Fruit fly (Drosophila melanogaster) whole organism, embryonic: ENCODE measurements around the gene CG18281.

ENCODE experiments used
- Bgb ChIP-seq: fragments of 200-800 bp; sonication (Bioruptor generic); IDR thresholded peaks from 2 replicates; pipeline ENCODE4 v1.3.6; 2022; ENCODE audit warnings: missing biosample characterization, missing genetic modification characterization; ENCODE audit not compliant: partially characterized antibody
- CG11695 ChIP-seq: fragments of 200-800 bp; sonication (Bioruptor generic); IDR thresholded peaks from 3 replicates; pipeline ENCODE4 v1.3.6; 2022; ENCODE audit warnings: missing biosample characterization, missing genetic modification characterization
- CG17802 ChIP-seq: fragments of 200-800 bp; sonication (Bioruptor generic); optimal IDR thresholded peaks from 2 replicates; lab custom pipeline; 2018; ENCODE audit warnings: missing biosample characterization, mild to moderate bottlenecking, missing genetic modification characterization, moderate library complexity
- CG2678 ChIP-seq: fragments of 200-800 bp; sonication (Bioruptor generic); optimal IDR thresholded peaks from 3 replicates; lab custom pipeline; 2019; ENCODE audit warnings: missing biosample characterization, mild to moderate bottlenecking, missing genetic modification characterization, moderate library complexity
- CG31224 ChIP-seq: fragments of 200-800 bp; sonication (Bioruptor generic); IDR thresholded peaks from 2 replicates; pipeline ENCODE4 v1.3.6; 2022; ENCODE audit warnings: missing biosample characterization, missing genetic modification characterization
- CG5180 ChIP-seq: fragments of 200-800 bp; sonication (Bioruptor generic); optimal IDR thresholded peaks from 3 replicates; lab custom pipeline; 2017; ENCODE audit warnings: missing biosample characterization, missing genetic modification characterization, mild to moderate bottlenecking, moderate library complexity, missing genetic modification reagents
- CG6683 ChIP-seq: fragments of 200-800 bp; sonication (Bioruptor generic); optimal IDR thresholded peaks from 2 replicates; lab custom pipeline; 2017; ENCODE audit warnings: missing biosample characterization, mild to moderate bottlenecking, missing genetic modification characterization, missing genetic modification reagents
- CG7963 ChIP-seq: fragments of 200-800 bp; sonication (Bioruptor generic); IDR thresholded peaks from 3 replicates; pipeline ENCODE4 v1.3.6; 2022; ENCODE audit warnings: missing biosample characterization, missing genetic modification characterization; ENCODE audit not compliant: partially characterized antibody
- CG9215 ChIP-seq: fragments of 200-800 bp; sonication (Bioruptor generic); IDR thresholded peaks from 2 replicates; pipeline ENCODE4 v1.3.6; 2022; ENCODE audit warnings: missing biosample characterization, missing genetic modification characterization
- CG9437 ChIP-seq: fragments of 200-800 bp; sonication (Bioruptor generic); optimal IDR thresholded peaks from 2 replicates; lab custom pipeline; 2018; ENCODE audit warnings: missing biosample characterization, mild to moderate bottlenecking, missing genetic modification characterization
- CrebB ChIP-seq: fragments of 200-800 bp; sonication (Bioruptor generic); optimal IDR thresholded peaks from 3 replicates; lab custom pipeline; 2018; ENCODE audit warnings: missing biosample characterization, mild to moderate bottlenecking, missing genetic modification characterization
- D19A ChIP-seq: fragments of 200-800 bp; optimal IDR thresholded peaks from 3 replicates; lab custom pipeline; 2019; ENCODE audit warnings: missing biosample characterization, mild to moderate bottlenecking, missing genetic modification characterization, moderate library complexity
- D19B ChIP-seq: fragments of 200-800 bp; sonication (Bioruptor generic); optimal IDR thresholded peaks from 2 replicates; lab custom pipeline; 2017; ENCODE audit warnings: missing biosample characterization, mild to moderate bottlenecking, missing genetic modification characterization
- Dbx ChIP-seq: fragments of 200-800 bp; sonication (Bioruptor generic); IDR thresholded peaks from 3 replicates; pipeline ENCODE4 v1.3.6; 2022; ENCODE audit warnings: missing biosample characterization, missing genetic modification characterization
- Eip74EF ChIP-seq, 2 experiments: fragments of 200-800 bp in 1 of 2; fragments of >200 bp in 1 of 2; sonication (Bioruptor generic) in 1 of 2; optimal IDR thresholded peaks; 2 replicates each; lab custom pipeline; 2017 to 2019; ENCODE audit warnings: missing biosample characterization in 2 of 2, missing genetic modification characterization in 2 of 2, mild to moderate bottlenecking in 1 of 2, moderate library complexity in 1 of 2
- Ets97D ChIP-seq: fragments of 200-800 bp; sonication (Bioruptor generic); optimal IDR thresholded peaks from 3 replicates; lab custom pipeline; 2016; ENCODE audit warnings: missing biosample characterization, missing genetic modification characterization
- Fer3 ChIP-seq: fragments of 200-800 bp; sonication (Bioruptor generic); optimal IDR thresholded peaks from 2 replicates; lab custom pipeline; 2018; ENCODE audit warnings: missing biosample characterization, mild to moderate bottlenecking, missing genetic modification characterization, moderate library complexity
- Hr78 ChIP-seq, 2 experiments: fragments of 200-800 bp in 1 of 2; fragments of >200 bp in 1 of 2; sonication (Bioruptor generic) in 1 of 2; optimal IDR thresholded peaks; 2 replicates each; lab custom pipeline; 2017 to 2019; ENCODE audit warnings: missing biosample characterization in 2 of 2, missing genetic modification characterization in 2 of 2, mild to moderate bottlenecking in 1 of 2, moderate library complexity in 1 of 2
- Lhr ChIP-seq: fragments of 200-800 bp; sonication (Bioruptor generic); optimal IDR thresholded peaks from 3 replicates; lab custom pipeline; 2017; ENCODE audit warnings: mild to moderate bottlenecking, missing biosample characterization, missing genetic modification reagents, missing genetic modification characterization
- MBD-R2 ChIP-seq: fragments of 200-800 bp; sonication (Bioruptor generic); IDR thresholded peaks from 2 replicates; pipeline ENCODE4 v1.3.6; 2022; ENCODE audit warnings: missing biosample characterization, missing genetic modification characterization
- MESR4 ChIP-seq: fragments of 200-800 bp; sonication (Bioruptor generic); optimal IDR thresholded peaks from 2 replicates; lab custom pipeline; 2018; ENCODE audit warnings: missing biosample characterization, mild to moderate bottlenecking, missing genetic modification characterization, moderate library complexity
- Med ChIP-seq: fragments of 200-800 bp; sonication (Bioruptor generic); peaks from one replicate; lab custom pipeline; 2016; ENCODE audit warnings: missing biosample characterization, missing genetic modification characterization, mild to moderate bottlenecking, inconsistent platforms, moderate library complexity
- NC2α ChIP-seq: fragments of 200-800 bp; sonication (Bioruptor generic); optimal IDR thresholded peaks from 2 replicates; lab custom pipeline; 2016; ENCODE audit warnings: missing biosample characterization, missing genetic modification characterization
- Opbp ChIP-seq: fragments of 200-800 bp; sonication (Bioruptor generic); IDR thresholded peaks from 3 replicates; pipeline ENCODE4 v1.3.6; 2022; ENCODE audit warnings: missing biosample characterization, missing genetic modification characterization; ENCODE audit not compliant: partially characterized antibody
- Pdp1 ChIP-seq, 2 experiments: fragments of 200-800 bp; sonication (Bioruptor generic); optimal IDR thresholded peaks; 3 replicates each; lab custom pipeline; 2016; ENCODE audit warnings: missing biosample characterization in 2 of 2, missing genetic modification characterization in 2 of 2, mild to moderate bottlenecking in 1 of 2, moderate library complexity in 1 of 2
- Rfx ChIP-seq: fragments of 200-800 bp; sonication (Bioruptor generic); IDR thresholded peaks from 2 replicates; pipeline ENCODE4 v1.3.6; 2022; ENCODE audit warnings: missing biosample characterization, missing genetic modification characterization
- Rx ChIP-seq: fragments of 200-800 bp; sonication (Bioruptor generic); IDR thresholded peaks from 2 replicates; pipeline ENCODE4 v1.3.6; 2022; ENCODE audit warnings: missing biosample characterization, missing genetic modification characterization
- Scr ChIP-seq: fragments of 200-800 bp; sonication (Bioruptor generic); IDR thresholded peaks from 2 replicates; pipeline ENCODE4 v1.3.6; 2022; ENCODE audit warnings: missing biosample characterization, missing genetic modification characterization; ENCODE audit not compliant: partially characterized antibody
- Sox100B ChIP-seq: fragments of 200-800 bp; sonication (Bioruptor generic); optimal IDR thresholded peaks from 3 replicates; lab custom pipeline; 2018; ENCODE audit warnings: missing biosample characterization, mild to moderate bottlenecking, missing genetic modification characterization
- Sry-β ChIP-seq: fragments of 200-800 bp; sonication (Bioruptor generic); optimal IDR thresholded peaks from 2 replicates; lab custom pipeline; 2018; ENCODE audit warnings: missing biosample characterization, mild to moderate bottlenecking, missing genetic modification characterization, moderate library complexity
- chinmo ChIP-seq: fragments of 200-800 bp; sonication (Bioruptor generic); IDR thresholded peaks from 4 replicates; pipeline ENCODE4 v1.3.6; 2022; ENCODE audit warnings: missing biosample characterization, missing genetic modification characterization; ENCODE audit not compliant: partially characterized antibody
- cwo ChIP-seq: fragments of 200-800 bp; sonication (Bioruptor generic); optimal IDR thresholded peaks from 3 replicates; lab custom pipeline; 2017; ENCODE audit warnings: missing biosample characterization, missing genetic modification characterization, mild to moderate bottlenecking, moderate library complexity, missing genetic modification reagents
- dm ChIP-seq: fragments of 200-800 bp; sonication (Bioruptor generic); optimal IDR thresholded peaks from 3 replicates; lab custom pipeline; 2016; ENCODE audit warnings: missing biosample characterization, missing genetic modification characterization
- dysf ChIP-seq: fragments of 200-800 bp; sonication (Bioruptor generic); IDR thresholded peaks from 3 replicates; pipeline ENCODE4 v1.3.6; 2022; ENCODE audit warnings: missing biosample characterization, missing genetic modification characterization
- ftz-f1 ChIP-seq: fragments of 200-800 bp; sonication (Bioruptor generic); optimal IDR thresholded peaks from 2 replicates; lab custom pipeline; 2016; ENCODE audit warnings: missing biosample characterization, missing genetic modification characterization
- jumu ChIP-seq: fragments of 200-800 bp; sonication (Bioruptor generic); optimal IDR thresholded peaks from 3 replicates; lab custom pipeline; 2016; ENCODE audit warnings: missing biosample characterization, missing genetic modification characterization
- lbe ChIP-seq: fragments of 200-800 bp; sonication (Bioruptor generic); optimal IDR thresholded peaks from 2 replicates; lab custom pipeline; 2016; ENCODE audit warnings: missing biosample characterization, mild to moderate bottlenecking, missing genetic modification characterization
- lola ChIP-seq, 3 experiments: fragments of >200 bp in 2 of 3; fragments of 200-800 bp in 1 of 3; sonication (Bioruptor generic) in 1 of 3; optimal IDR thresholded peaks; 2 replicates each; lab custom pipeline; 2017 to 2019; ENCODE audit warnings: missing biosample characterization in 3 of 3, missing genetic modification characterization in 3 of 3, mild to moderate bottlenecking in 1 of 3, moderate library complexity in 1 of 3
- nerfin-2 ChIP-seq: fragments of 200-800 bp; sonication (Bioruptor generic); IDR thresholded peaks from 2 replicates; pipeline ENCODE4 v1.3.6; 2022; ENCODE audit warnings: missing biosample characterization, missing genetic modification characterization; ENCODE audit not compliant: partially characterized antibody
- pnt ChIP-seq: fragments of 200-800 bp; sonication (Bioruptor generic); optimal IDR thresholded peaks from 3 replicates; lab custom pipeline; 2016; ENCODE audit warnings: missing biosample characterization, missing genetic modification characterization
- sens ChIP-seq: fragments of 200-800 bp; sonication (Bioruptor generic); peaks from one replicate; lab custom pipeline; 2016; ENCODE audit warnings: missing biosample characterization, missing genetic modification characterization
- shn ChIP-seq: fragments of 200-800 bp; sonication (Bioruptor generic); optimal IDR thresholded peaks from 3 replicates; lab custom pipeline; 2016; ENCODE audit warnings: missing biosample characterization, missing genetic modification characterization
- sob ChIP-seq: fragments of 200-800 bp; sonication (Bioruptor generic); IDR thresholded peaks from 2 replicates; pipeline ENCODE4 v1.3.6; 2022; ENCODE audit warnings: missing biosample characterization, missing genetic modification characterization
- tgo ChIP-seq: fragments of 200-800 bp; sonication (Bioruptor generic); IDR thresholded peaks from 3 replicates; pipeline ENCODE4 v1.3.6; 2022; ENCODE audit warnings: missing biosample characterization, missing genetic modification characterization
- unc-4 ChIP-seq: fragments of 200-800 bp; sonication (Bioruptor generic); IDR thresholded peaks from 2 replicates; pipeline ENCODE4 v1.3.6; 2022; ENCODE audit warnings: missing biosample characterization, missing genetic modification characterization; ENCODE audit not compliant: partially characterized antibody
- vvl ChIP-seq: fragments of 200-800 bp; sonication (Bioruptor generic); IDR thresholded peaks from 2 replicates; pipeline ENCODE4 v1.3.6; 2022; ENCODE audit warnings: missing biosample characterization, missing genetic modification characterization

The CG18281 gene

dm6 chr3L:20520687-20521169, 21.1 kb downstream of the CG18281 start, which contains the start of the genes mTerf3 and CG5104 (continued):
- no peak for TF ChIP-seq CG17802 (tag; lab: Kevin White, UChicago)
- TF ChIP-seq Rfx = 0 out of 2 replicates have a peak, but pooled peaks have one; percentile 8
- no peak for TF ChIP-seq dysf (GFP tag; lab: Robert Waterston, UW)
- peak; percentile 22 for TF ChIP-seq Ets97D (GFP tag; lab: Kevin White, UChicago)
- peak; percentile 42 for TF ChIP-seq CG2678
- TF ChIP-seq CG9215 (GFP tag; lab: Robert Waterston, UW) = no peak
- TF ChIP-seq dm (GFP tag; lab: Kevin White, UChicago) = peak; percentile 31
- TF ChIP-seq tgo (GFP tag; lab: Robert Waterston, UW) = no peak
- peak; percentile 57 for TF ChIP-seq Lhr
- TF ChIP-seq sens (GFP tag; lab: Kevin White, UChicago) = peak; percentile 46
- peak; percentile 91 for TF ChIP-seq Sry-β (GFP tag; lab: Kevin White, UChicago)
- no peak for TF ChIP-seq Sox100B

dm6 chr3L:20524409-20525010, 24.9 kb downstream of the CG18281 start:
- TF ChIP-seq Fer3 (tag; lab: Kevin White, UChicago) = no peak
- TF ChIP-seq chinmo (GFP tag; lab: Robert Waterston, UW) = 0 out of 4 replicates have a peak, but pooled peaks have one; percentile 58
- TF ChIP-seq CrebB (tag; lab: Kevin White, UChicago) = no peak
- TF ChIP-seq Med = peak; percentile 39
- TF ChIP-seq NC2α (GFP tag; lab: Kevin White, UChicago) = no peak
- TF ChIP-seq ftz-f1 (GFP tag; lab: Kevin White, UChicago) = peak; percentile 3
- no peak for TF ChIP-seq jumu (GFP tag; lab: Kevin White, UChicago)
- TF ChIP-seq CG9437 (GFP tag; lab: Kevin White, UChicago) = peak; percentile 77
- TF ChIP-seq CG31224 = no peak
- peak; percentile 12 for TF ChIP-seq D19B
- 0 out of 2 replicates have a peak, but pooled peaks have one; percentile 15 for TF ChIP-seq sob
- peak; percentile 12 for TF ChIP-seq D19A (tag; lab: Kevin White, UChicago)
- TF ChIP-seq Pdp1 (GFP tag; optimal IDR thresholded peaks at IDR 0.05; lab: Kevin White, UChicago) = peak in 1 of 2 experiments; percentile 45
- TF ChIP-seq CG11695 (GFP tag; lab: Robert Waterston, UW) = 0 out of 3 replicates have a peak, but pooled peaks have one; percentile 41
- peak; percentile 94 for TF ChIP-seq cwo (GFP tag; lab: Kevin White, UChicago)

dm6 chr3L:20525743-20526142, 26.1 kb downstream of the CG18281 start:
- TF ChIP-seq shn (GFP tag; lab: Kevin White, UChicago) (no peak), Bgb (GFP tag; lab: Robert Waterston, UW) (peak; percentile 28; the same call in 1 of the 2 replicates), Rx (GFP tag; lab: Robert Waterston, UW) (no peak), Scr (GFP tag; lab: Robert Waterston, UW) (peak; percentile 30; the same call in 1 of the 2 replicates), MBD-R2 (GFP tag; lab: Robert Waterston, UW) (no peak), Opbp (0 out of 3 replicates have a peak, but pooled peaks have one; percentile 6), nerfin-2 (no peak), CG7963 (GFP tag; lab: Robert Waterston, UW) (no peak), Dbx (GFP tag; lab: Robert Waterston, UW) (no peak), CG6683 (GFP tag; lab: Kevin White, UChicago) (no peak), unc-4 (GFP tag; lab: Robert Waterston, UW) (peak; percentile 13; the same call in 1 of the 2 replicates), pnt (GFP tag; lab: Kevin White, UChicago) (no peak), lola (GFP tag; optimal IDR thresholded peaks at IDR 0.05; lab: Kevin White, UChicago) (no peak), lbe (GFP tag; lab: Kevin White, UChicago) (no peak), Hr78 (GFP tag; optimal IDR thresholded peaks at IDR 0.05; lab: Kevin White, UChicago) (no peak), MESR4 (GFP tag; lab: Kevin White, UChicago) (peak; percentile 56), vvl (GFP tag; lab: Robert Waterston, UW) (no peak), CG5180 (GFP tag; lab: Kevin White, UChicago) (no peak), Eip74EF (GFP tag; optimal IDR thresholded peaks at IDR 0.05; lab: Kevin White, UChicago) (no peak)
